Worm (Caenorhabditis elegans) whole organism, L4 larva: Measurements from ENCODE around the gene atp-2.
"Not testable (repeated sequence)": the region's sequence is repeated elsewhere in the genome, so short reads cannot be mapped to it uniquely, and the experiment has no call there.

ENCODE experiments used
- D1046.2 ChIP-seq: fragments of 200-800 bp; sonication (Bioruptor generic); IDR thresholded peaks from 2 replicates; pipeline ENCODE4 v1.3.6; 2022; ENCODE audit warnings: missing genetic modification characterization, missing compliant biosample characterization
- F10B5.3 ChIP-seq: sonication (generic microtip); optimal IDR thresholded peaks from 2 replicates; lab custom pipeline; 2016; ENCODE audit warnings: mild to moderate bottlenecking, missing genetic modification characterization, missing compliant biosample characterization
- T20F7.1 ChIP-seq: fragments of 200-800 bp; sonication (Bioruptor generic); optimal IDR thresholded peaks from 2 replicates; lab custom pipeline; 2018; ENCODE audit warnings: mild to moderate bottlenecking, missing genetic modification characterization, missing compliant biosample characterization
- Y105C5A.15 ChIP-seq: fragments of 200-800 bp; sonication (Bioruptor generic); IDR thresholded peaks from 2 replicates; pipeline ENCODE4 v1.3.6; 2022; ENCODE audit warnings: missing genetic modification characterization, missing compliant biosample characterization
- Y48G9A.11 ChIP-seq: fragments of 200-800 bp; sonication (Bioruptor generic); IDR thresholded peaks from 2 replicates; pipeline ENCODE4 v1.3.6; 2022; ENCODE audit warnings: missing genetic modification reagents, missing genetic modification characterization, missing compliant biosample characterization
- ces-1 ChIP-seq: fragments of 150-350 bp; sonication (generic microtip); optimal IDR thresholded peaks from 4 replicates; lab custom pipeline; 2014; ENCODE audit warnings: missing biosample characterization, missing genetic modification reagents, missing genetic modification characterization
- cey-2 ChIP-seq: sonication (generic microtip); optimal IDR thresholded peaks from 3 replicates; lab custom pipeline; 2017; ENCODE audit warnings: missing genetic modification characterization, mild to moderate bottlenecking, missing compliant biosample characterization, antibody characterized with exemption, borderline replicate concordance; ENCODE audit not compliant: insufficient read depth
- daf-12 ChIP-seq: fragments of 150-350 bp; optimal IDR thresholded peaks from 2 replicates; lab custom pipeline; 2014; ENCODE audit warnings: missing biosample characterization, missing genetic modification reagents, missing genetic modification characterization
- daf-8 ChIP-seq: fragments of 200-800 bp; sonication (Bioruptor generic); IDR thresholded peaks from 2 replicates; pipeline ENCODE4 v1.3.6; 2022; ENCODE audit warnings: missing genetic modification characterization, missing compliant biosample characterization
- duxl-1 ChIP-seq: sonication (generic microtip); optimal IDR thresholded peaks from 2 replicates; lab custom pipeline; 2016; ENCODE audit warnings: mild to moderate bottlenecking, missing genetic modification characterization, moderate library complexity, missing compliant biosample characterization; ENCODE audit not compliant: poor library complexity
- hif-1 ChIP-seq, 2 experiments: sonication (generic microtip); optimal IDR thresholded peaks; 2 replicates each; lab custom pipeline; 2016 to 2017; ENCODE audit warnings: missing compliant biosample characterization in 2 of 2, missing genetic modification characterization in 2 of 2, missing genetic modification reagents in 2 of 2, missing genotype in 2 of 2, mild to moderate bottlenecking in 1 of 2
- hlh-30 ChIP-seq: sonication (generic microtip); optimal IDR thresholded peaks from 2 replicates; lab custom pipeline; 2017; ENCODE audit warnings: antibody characterized with exemption, mild to moderate bottlenecking, missing genetic modification characterization, missing compliant biosample characterization; ENCODE audit not compliant: insufficient read depth
- lin-13 ChIP-seq: fragments of 150-350 bp; optimal IDR thresholded peaks from 2 replicates; lab custom pipeline; 2014; ENCODE audit warnings: missing biosample characterization, missing genetic modification reagents, missing genetic modification characterization
- lir-3 ChIP-seq: sonication (generic microtip); optimal IDR thresholded peaks from 2 replicates; lab custom pipeline; 2016; ENCODE audit warnings: mild to moderate bottlenecking, missing genetic modification characterization, missing compliant biosample characterization
- madf-5 ChIP-seq, 2 experiments: fragments of 200-800 bp; sonication (Bioruptor generic); IDR thresholded peaks; 2 replicates each; pipeline ENCODE4 v1.3.6; 2022; ENCODE audit warnings: missing compliant biosample characterization in 2 of 2, missing genetic modification characterization in 2 of 2
- mdt-29 ChIP-seq: fragments of 200-800 bp; sonication (Bioruptor generic); IDR thresholded peaks from 2 replicates; pipeline ENCODE4 v1.3.6; 2022; ENCODE audit warnings: missing genetic modification reagents, missing genetic modification characterization, missing compliant biosample characterization
- mes-2 ChIP-seq: sonication (generic microtip); optimal IDR thresholded peaks from 2 replicates; lab custom pipeline; 2016; ENCODE audit warnings: missing genotype, mild to moderate bottlenecking, missing genetic modification characterization, missing compliant biosample characterization; ENCODE audit not compliant: poor library complexity, severe bottlenecking
- mxl-2 ChIP-seq: fragments of 200-800 bp; sonication (Bioruptor generic); conservative IDR thresholded peaks from 2 replicates; pipeline ENCODE4 v1.3.6; 2022; ENCODE audit warnings: missing genetic modification reagents, missing genetic modification characterization, missing compliant biosample characterization
- nhr-10 ChIP-seq: fragments of 150-350 bp; optimal IDR thresholded peaks from 2 replicates; lab custom pipeline; 2014; ENCODE audit warnings: missing biosample characterization, missing genetic modification characterization
- nhr-11 ChIP-seq: fragments of 150-350 bp; optimal IDR thresholded peaks from 2 replicates; lab custom pipeline; 2014; ENCODE audit warnings: missing biosample characterization, missing genetic modification characterization
- nhr-111 ChIP-seq: fragments of 200-800 bp; sonication (Bioruptor generic); optimal IDR thresholded peaks from 2 replicates; lab custom pipeline; 2018; ENCODE audit warnings: mild to moderate bottlenecking, missing genetic modification characterization, missing compliant biosample characterization
- nhr-41 ChIP-seq: fragments of 200-800 bp; sonication (Bioruptor generic); IDR thresholded peaks from 2 replicates; pipeline ENCODE4 v1.3.6; 2022; ENCODE audit warnings: missing genetic modification reagents, missing genetic modification characterization, missing compliant biosample characterization
- pha-4 ChIP-seq, 2 experiments: fragments of 150-350 bp in 1 of 2; fragments of 200-800 bp in 1 of 2; sonication (Bioruptor generic) in 1 of 2; IDR thresholded peaks in 1 of 2; optimal IDR thresholded peaks in 1 of 2; 2 replicates each; pipeline versions ENCODE4 v1.3.6 to Lab custom; 2014 to 2022; ENCODE audit warnings: missing genetic modification characterization in 2 of 2, missing genetic modification reagents in 2 of 2, missing biosample characterization in 1 of 2, missing compliant biosample characterization in 1 of 2
- rbr-2 ChIP-seq: sonication (generic microtip); optimal IDR thresholded peaks from 2 replicates; lab custom pipeline; 2016; ENCODE audit warnings: missing genotype, missing genetic modification characterization, missing compliant biosample characterization
- sdz-12 ChIP-seq: fragments of 200-800 bp; sonication (Bioruptor generic); optimal IDR thresholded peaks from 2 replicates; lab custom pipeline; 2018; ENCODE audit warnings: mild to moderate bottlenecking, missing genetic modification characterization, missing compliant biosample characterization
- set-16 ChIP-seq: fragments of 200-800 bp; sonication (Bioruptor generic); IDR thresholded peaks from 2 replicates; pipeline ENCODE4 v1.3.6; 2022; ENCODE audit warnings: missing genetic modification reagents, missing genetic modification characterization, missing compliant biosample characterization
- snpc-4 ChIP-seq: fragments of 150-350 bp; optimal IDR thresholded peaks from 2 replicates; lab custom pipeline; 2014; ENCODE audit warnings: missing biosample characterization, missing genetic modification characterization
- spr-3 ChIP-seq: fragments of 200-800 bp; sonication (Bioruptor generic); optimal IDR thresholded peaks from 2 replicates; lab custom pipeline; 2018; ENCODE audit warnings: mild to moderate bottlenecking, missing genetic modification characterization, missing compliant biosample characterization
- unc-62 ChIP-seq, 3 experiments: fragments of 150-350 bp in 1 of 3; sonication (generic microtip); optimal IDR thresholded peaks in 2 of 3; peaks in 1 of 3; 1 replicate in 1 of 3; 2 replicates in 2 of 3; lab custom pipeline; 2014 to 2017; ENCODE audit warnings: missing biosample characterization in 3 of 3, missing genetic modification characterization in 3 of 3, missing genetic modification reagents in 3 of 3, missing genotype in 1 of 3
- zfp-2 ChIP-seq: sonication (generic microtip); optimal IDR thresholded peaks from 2 replicates; lab custom pipeline; 2016; ENCODE audit warnings: mild to moderate bottlenecking, missing genetic modification characterization, missing compliant biosample characterization
- zfp-3 ChIP-seq: fragments of 200-800 bp; sonication (Bioruptor generic); conservative IDR thresholded peaks from 2 replicates; pipeline ENCODE4 v1.3.6; 2022; ENCODE audit warnings: missing genetic modification reagents, missing genetic modification characterization, missing compliant biosample characterization
- zip-2 ChIP-seq: fragments of 150-350 bp; optimal IDR thresholded peaks from 2 replicates; lab custom pipeline; 2014; ENCODE audit warnings: missing biosample characterization, missing genetic modification characterization

Gene atp-2

DNA sequence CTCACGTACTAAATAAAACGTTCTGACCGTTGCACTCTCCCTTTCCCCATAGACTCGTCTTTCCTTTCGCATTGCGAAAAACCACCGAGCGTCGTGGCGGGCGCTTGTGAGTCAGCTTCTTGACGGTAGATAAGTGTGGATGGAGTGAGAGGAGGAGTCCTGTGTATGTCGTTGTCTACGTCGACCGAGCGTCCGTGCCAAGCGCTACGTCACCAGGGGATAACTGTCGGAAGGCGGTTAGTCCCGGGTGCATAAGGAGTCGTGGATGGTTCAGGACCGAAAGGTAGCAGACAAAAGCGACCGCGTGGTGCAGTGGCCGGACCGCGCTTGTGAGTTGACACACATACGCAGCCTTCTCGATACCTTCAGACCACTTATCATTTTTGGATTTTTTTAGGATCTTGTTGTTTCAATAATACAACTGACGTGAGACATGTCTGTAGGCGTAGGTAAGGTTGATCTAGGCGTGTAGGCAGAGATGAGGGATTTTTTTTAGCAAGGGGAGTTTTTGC is 17.0 kb upstream of the atp-2 start (continued):
- TF ChIP-seq pha-4 (GFP tag; IDR thresholded peaks at IDR 0.05; lab: Robert Waterston, UW) = peak; percentile 82
- TF ChIP-seq pha-4 (tag; optimal IDR thresholded peaks at IDR 0.05; lab: Kevin White, UChicago) = not testable (repeated sequence)
- 0 out of 2 replicates have a peak, but pooled peaks have one; percentile 18 for TF ChIP-seq mxl-2 (GFP tag; lab: Robert Waterston, UW)
- TF ChIP-seq madf-5 (GFP tag; IDR thresholded peaks at IDR 0.05; lab: Robert Waterston, UW) = peak in 1 of 2 experiments; percentile 26; a peak in 1 of 4 replicates
- peak; percentile 52 for TF ChIP-seq T20F7.1 (GFP tag; lab: Kevin White, UChicago)
- peak; percentile 70 for TF ChIP-seq lin-13 (GFP tag; lab: Kevin White, UChicago)
- TF ChIP-seq Y48G9A.11 (GFP tag; lab: Robert Waterston, UW) = peak; percentile 70; the same call in 1 of the 2 replicates
- TF ChIP-seq mes-2 (tag; lab: Kevin White, UChicago) = peak; percentile 23
- TF ChIP-seq F10B5.3 (tag; lab: Kevin White, UChicago) = peak; percentile 67
- TF ChIP-seq daf-8 (GFP tag; lab: Robert Waterston, UW) = peak; percentile 88; the same call in 1 of the 2 replicates
- TF ChIP-seq rbr-2 (tag; lab: Kevin White, UChicago) = peak; percentile 78
- TF ChIP-seq hlh-30 (tag; lab: Kevin White, UChicago) = peak; percentile 56
- 0 out of 2 replicates have a peak, but pooled peaks have one; percentile 36 for TF ChIP-seq Y105C5A.15
- TF ChIP-seq duxl-1 (tag; lab: Kevin White, UChicago) = peak; percentile 51
- TF ChIP-seq set-16 = peak; percentile 85
- TF ChIP-seq lir-3 = peak; percentile 43
- TF ChIP-seq hif-1 (tag; optimal IDR thresholded peaks at IDR 0.05; lab: Kevin White, UChicago) = peak; percentile 41 to 62
- peak; percentile 52 for TF ChIP-seq zip-2 (tag; lab: Kevin White, UChicago)
- peak; percentile 76 for TF ChIP-seq mdt-29 (GFP tag; lab: Robert Waterston, UW)
- 0 out of 2 replicates have a peak, but pooled peaks have one; percentile 49 for TF ChIP-seq D1046.2 (GFP tag; lab: Robert Waterston, UW)
- peak; percentile 11 for TF ChIP-seq zfp-2 (tag; lab: Kevin White, UChicago)

DNA sequence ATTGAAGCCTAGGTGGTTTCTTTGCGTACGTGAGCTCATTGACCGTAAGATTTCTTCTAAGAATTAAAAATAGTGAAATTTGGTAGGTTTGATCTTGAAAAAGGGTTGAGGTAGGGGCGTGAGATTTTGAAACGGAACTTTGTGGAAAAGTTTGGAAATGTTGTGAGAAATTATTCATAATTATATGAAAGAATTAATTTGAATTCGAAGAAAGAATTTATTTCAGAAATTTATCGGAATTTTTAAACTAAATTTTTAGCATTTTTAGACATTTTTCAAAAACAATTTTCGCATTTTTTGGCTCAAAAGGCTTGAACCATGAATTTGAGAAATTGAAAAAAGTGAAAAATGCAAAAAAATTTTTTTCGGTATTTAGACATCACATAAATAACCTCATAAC is 14.1 kb upstream of the atp-2 start:
- TF ChIP-seq zip-2 (tag; lab: Kevin White, UChicago) = no peak
- peak in 1 of 2 experiments; percentile 90 for TF ChIP-seq unc-62 (GFP tag; optimal IDR thresholded peaks at IDR 0.05 in 1 of 2; lab: Kevin White, UChicago)
- TF ChIP-seq unc-62 (tag; optimal IDR thresholded peaks at IDR 0.05; lab: Kevin White, UChicago) = no peak
- no peak for TF ChIP-seq nhr-111
- TF ChIP-seq, all 104 proteins: peak for 1

ce11 chrIII:5215375-5215774 is 12.8 kb upstream of the atp-2 start, which contains the start of gene ZC155.4:
ZC155.4 (minus strand) TSS chrIII:5215475.
- TF ChIP-seq nhr-11 (tag; lab: Kevin White, UChicago) (no peak), hif-1 (tag; optimal IDR thresholded peaks at IDR 0.05; lab: Kevin White, UChicago) (no peak), snpc-4 (tag; lab: Kevin White, UChicago) (no peak), cey-2 (tag; lab: Kevin White, UChicago) (no peak), spr-3 (GFP tag; lab: Kevin White, UChicago) (no peak), zip-2 (tag; lab: Kevin White, UChicago) (no peak), sdz-12 (GFP tag; lab: Kevin White, UChicago) (no peak), ces-1 (GFP tag; lab: Kevin White, UChicago) (no peak), zfp-3 (GFP tag; lab: Robert Waterston, UW) (no peak), nhr-10 (no peak), daf-12 (tag; lab: Kevin White, UChicago) (no peak)
- TF ChIP-seq, all 104 proteins: peak for 0

DNA sequence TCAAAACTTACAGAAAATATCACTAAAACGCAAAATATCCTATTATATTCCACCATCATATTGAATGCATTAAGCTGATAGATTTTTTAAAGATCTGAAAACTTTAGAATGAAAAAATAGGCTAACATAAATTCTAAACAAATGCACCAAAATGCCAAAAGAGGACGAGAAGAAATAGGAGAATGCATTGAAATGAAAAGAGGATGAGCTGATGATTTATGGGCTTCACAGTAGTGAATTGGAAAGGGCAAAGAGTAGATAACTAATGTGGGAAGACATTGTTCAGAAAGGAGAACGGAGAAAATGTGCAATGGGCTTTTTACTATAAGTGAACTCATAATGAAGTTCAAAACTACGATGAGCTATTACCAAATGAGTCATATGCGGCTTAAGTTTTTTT is 10.7 kb upstream of the atp-2 start, which contains the start of gene cutl-19:
TSS of gene cutl-19 (minus strand) at position 101 of the 400 bp plus-strand sequence.
- TF ChIP-seq nhr-41 (GFP tag; lab: Robert Waterston, UW) = no peak
